Worm (Caenorhabditis elegans) whole organism, L1 larva: ENCODE results near the gene fbxa-167.

Experiments
- C04F5.9 ChIP-seq: sonication (generic microtip); optimal IDR thresholded peaks from 2 replicates; lab custom pipeline; 2016; ENCODE audit warnings: missing genetic modification characterization, missing compliant biosample characterization
- C16A3.4 ChIP-seq: fragments of 150-350 bp; optimal IDR thresholded peaks from 2 replicates; lab custom pipeline; 2014; ENCODE audit warnings: missing biosample characterization, missing genetic modification characterization
- alr-1 ChIP-seq: fragments of 200-800 bp; sonication (Bioruptor generic); optimal IDR thresholded peaks from 2 replicates; lab custom pipeline; 2018; ENCODE audit warnings: borderline replicate concordance, mild to moderate bottlenecking, missing genetic modification characterization, missing compliant biosample characterization
- aly-2 ChIP-seq: fragments of 150-350 bp; optimal IDR thresholded peaks from 2 replicates; lab custom pipeline; 2014; ENCODE audit warnings: missing biosample characterization, missing genetic modification characterization
- ama-1 ChIP-seq: fragments of 150-350 bp; optimal IDR thresholded peaks from 2 replicates; lab custom pipeline; 2014
- blmp-1 ChIP-seq: fragments of 150-350 bp; optimal IDR thresholded peaks from 2 replicates; lab custom pipeline; 2014; ENCODE audit warnings: missing biosample characterization, missing genetic modification characterization
- ceh-63 ChIP-seq: fragments of 200-800 bp; sonication (Bioruptor generic); optimal IDR thresholded peaks from 2 replicates; lab custom pipeline; 2018; ENCODE audit warnings: mild to moderate bottlenecking, missing genetic modification characterization, missing compliant biosample characterization
- ceh-8 ChIP-seq: fragments of 200-800 bp; sonication (Bioruptor generic); optimal IDR thresholded peaks from 2 replicates; lab custom pipeline; 2018; ENCODE audit warnings: mild to moderate bottlenecking, missing genetic modification characterization, moderate library complexity, missing compliant biosample characterization
- ceh-88 ChIP-seq: fragments of 200-800 bp; sonication (Bioruptor generic); IDR thresholded peaks from 2 replicates; pipeline ENCODE4 v1.3.6; 2022; ENCODE audit warnings: missing genetic modification characterization, missing compliant biosample characterization
- ceh-90 ChIP-seq: sonication (generic microtip); optimal IDR thresholded peaks from 2 replicates; lab custom pipeline; 2016; ENCODE audit warnings: missing genetic modification characterization, missing compliant biosample characterization
- ces-1 ChIP-seq: fragments of 150-350 bp; optimal IDR thresholded peaks from 2 replicates; lab custom pipeline; 2014; ENCODE audit warnings: missing biosample characterization, missing genetic modification reagents, missing genetic modification characterization
- dsc-1 ChIP-seq: sonication (generic microtip); optimal IDR thresholded peaks from 2 replicates; lab custom pipeline; 2016; ENCODE audit warnings: mild to moderate bottlenecking, missing genetic modification characterization, missing compliant biosample characterization
- efl-1 ChIP-seq, 4 experiments: fragments of 150-350 bp; optimal IDR thresholded peaks in 3 of 4; peaks in 1 of 4; 1 replicate in 1 of 4; 2 replicates in 3 of 4; lab custom pipeline; 2014; ENCODE audit warnings: missing biosample characterization in 2 of 4, missing genetic modification characterization in 2 of 4, missing genetic modification reagents in 2 of 4
- efl-3 ChIP-seq: fragments of 200-800 bp; sonication (Bioruptor generic); optimal IDR thresholded peaks from 2 replicates; lab custom pipeline; 2018; ENCODE audit warnings: mild to moderate bottlenecking, missing genetic modification characterization, missing compliant biosample characterization
- egl-13 ChIP-seq: sonication (generic microtip); optimal IDR thresholded peaks from 2 replicates; lab custom pipeline; 2016; ENCODE audit warnings: missing genotype, missing genetic modification reagents, missing genetic modification characterization, missing compliant biosample characterization
- elt-2 ChIP-seq: sonication (generic microtip); optimal IDR thresholded peaks from 2 replicates; lab custom pipeline; 2016; ENCODE audit warnings: missing genetic modification characterization, mild to moderate bottlenecking, inconsistent platforms, missing compliant biosample characterization, missing genetic modification reagents
- fkh-10 ChIP-seq: sonication (generic microtip); optimal IDR thresholded peaks from 2 replicates; lab custom pipeline; 2017; ENCODE audit warnings: missing biosample characterization, missing genetic modification reagents, missing genetic modification characterization
- fkh-4 ChIP-seq: sonication (generic microtip); optimal IDR thresholded peaks from 2 replicates; lab custom pipeline; 2016; ENCODE audit warnings: missing compliant biosample characterization, missing genetic modification characterization, borderline replicate concordance
- grh-1 ChIP-seq: fragments of 200-800 bp; sonication (Bioruptor generic); IDR thresholded peaks from 2 replicates; pipeline ENCODE4 v1.3.6; 2022; ENCODE audit warnings: missing genetic modification reagents, missing genetic modification characterization, missing compliant biosample characterization
- hlh-4 ChIP-seq: sonication (generic microtip); optimal IDR thresholded peaks from 2 replicates; lab custom pipeline; 2016; ENCODE audit warnings: mild to moderate bottlenecking, missing genetic modification characterization, missing compliant biosample characterization
- hpl-2 ChIP-seq: fragments of 150-350 bp; optimal IDR thresholded peaks from 2 replicates; lab custom pipeline; 2014; ENCODE audit warnings: missing biosample characterization, missing genetic modification reagents, missing genetic modification characterization
- irx-1 ChIP-seq: sonication (generic microtip); optimal IDR thresholded peaks from 2 replicates; lab custom pipeline; 2016; ENCODE audit warnings: missing genetic modification characterization, missing compliant biosample characterization
- lin-15B ChIP-seq: fragments of 150-350 bp; sonication (generic microtip); optimal IDR thresholded peaks from 3 replicates; lab custom pipeline; 2014; ENCODE audit warnings: missing biosample characterization, missing genetic modification characterization
- lin-35 ChIP-seq, 2 experiments: fragments of 150-350 bp; optimal IDR thresholded peaks; 2 replicates each; lab custom pipeline; 2014; ENCODE audit warnings: missing biosample characterization in 2 of 2, missing genetic modification characterization in 2 of 2, missing genetic modification reagents in 2 of 2
- lin-39 ChIP-seq: fragments of 150-350 bp; optimal IDR thresholded peaks from 2 replicates; lab custom pipeline; 2014; ENCODE audit warnings: missing biosample characterization, missing genetic modification reagents, missing genetic modification characterization
- lir-3 ChIP-seq: sonication (generic microtip); optimal IDR thresholded peaks from 2 replicates; lab custom pipeline; 2016; ENCODE audit warnings: mild to moderate bottlenecking, missing genetic modification characterization, moderate library complexity, missing compliant biosample characterization; ENCODE audit not compliant: poor library complexity
- lsy-2 ChIP-seq, 2 experiments: fragments of 150-350 bp; optimal IDR thresholded peaks; 2 replicates each; lab custom pipeline; 2014; ENCODE audit warnings: missing biosample characterization in 2 of 2, missing genetic modification characterization in 2 of 2
- mab-9 ChIP-seq: fragments of 200-800 bp; sonication (Bioruptor generic); IDR thresholded peaks from 2 replicates; pipeline ENCODE4 v1.3.6; 2022; ENCODE audit warnings: missing genetic modification reagents, missing genetic modification characterization, missing compliant biosample characterization
- mef-2 ChIP-seq: fragments of 150-350 bp; optimal IDR thresholded peaks from 2 replicates; lab custom pipeline; 2014; ENCODE audit warnings: missing biosample characterization, missing genetic modification characterization
- mep-1 ChIP-seq: fragments of 150-350 bp; optimal IDR thresholded peaks from 2 replicates; lab custom pipeline; 2014; ENCODE audit warnings: missing biosample characterization, missing genetic modification characterization
- nhr-12 ChIP-seq: sonication (generic microtip); optimal IDR thresholded peaks from 2 replicates; lab custom pipeline; 2017; ENCODE audit warnings: missing biosample characterization, missing genetic modification characterization
- nhr-19 ChIP-seq: fragments of 200-800 bp; sonication (Bioruptor generic); conservative IDR thresholded peaks from 2 replicates; pipeline ENCODE4 v1.3.6; 2022; ENCODE audit warnings: missing genetic modification characterization, missing compliant biosample characterization
- nhr-237 ChIP-seq: fragments of 150-350 bp; optimal IDR thresholded peaks from 2 replicates; lab custom pipeline; 2014; ENCODE audit warnings: missing biosample characterization, missing genetic modification characterization
- nhr-28 ChIP-seq: fragments of 150-350 bp; optimal IDR thresholded peaks from 2 replicates; lab custom pipeline; 2014; ENCODE audit warnings: missing biosample characterization, missing genetic modification characterization
- nhr-71 ChIP-seq: sonication (generic microtip); optimal IDR thresholded peaks from 2 replicates; lab custom pipeline; 2016; ENCODE audit warnings: mild to moderate bottlenecking, missing genetic modification characterization, moderate library complexity, missing compliant biosample characterization
- nhr-76 ChIP-seq: sonication (generic microtip); optimal IDR thresholded peaks from 2 replicates; lab custom pipeline; 2017; ENCODE audit warnings: missing biosample characterization, missing genetic modification characterization
- nhr-85 ChIP-seq: sonication (generic microtip); peaks from one replicate; lab custom pipeline; 2016; ENCODE audit warnings: missing genetic modification characterization, inconsistent platforms, missing compliant biosample characterization
- nhr-90 ChIP-seq: sonication (generic microtip); optimal IDR thresholded peaks from 2 replicates; lab custom pipeline; 2016; ENCODE audit warnings: mild to moderate bottlenecking, missing genetic modification characterization, missing compliant biosample characterization; ENCODE audit not compliant: poor library complexity
- pag-3 ChIP-seq: sonication (generic microtip); optimal IDR thresholded peaks from 2 replicates; lab custom pipeline; 2017; ENCODE audit warnings: missing genetic modification characterization, mild to moderate bottlenecking, missing compliant biosample characterization, antibody characterized with exemption, borderline replicate concordance; ENCODE audit not compliant: insufficient read depth
- pax-3 ChIP-seq: fragments of 200-800 bp; sonication (Bioruptor generic); optimal IDR thresholded peaks from 2 replicates; lab custom pipeline; 2018; ENCODE audit warnings: mild to moderate bottlenecking, missing genetic modification characterization, moderate library complexity, missing compliant biosample characterization
- rnt-1 ChIP-seq: sonication (generic microtip); optimal IDR thresholded peaks from 2 replicates; lab custom pipeline; 2016; ENCODE audit warnings: mild to moderate bottlenecking, missing genetic modification characterization, moderate library complexity, missing compliant biosample characterization
- skn-1 ChIP-seq: fragments of 150-350 bp; optimal IDR thresholded peaks from 2 replicates; lab custom pipeline; 2014; ENCODE audit warnings: missing biosample characterization, missing genetic modification characterization
- snu-23 ChIP-seq: sonication (generic microtip); optimal IDR thresholded peaks from 2 replicates; lab custom pipeline; 2016; ENCODE audit warnings: missing genetic modification characterization, missing compliant biosample characterization
- sox-4 ChIP-seq: sonication (generic microtip); optimal IDR thresholded peaks from 2 replicates; lab custom pipeline; 2016; ENCODE audit warnings: missing genetic modification characterization, missing compliant biosample characterization
- sptf-1 ChIP-seq: fragments of 150-350 bp; optimal IDR thresholded peaks from 2 replicates; lab custom pipeline; 2014; ENCODE audit warnings: missing biosample characterization, missing genetic modification characterization
- sup-37 ChIP-seq: fragments of 200-800 bp; sonication (Bioruptor generic); optimal IDR thresholded peaks from 2 replicates; lab custom pipeline; 2018; ENCODE audit warnings: mild to moderate bottlenecking, missing genetic modification characterization, missing compliant biosample characterization
- swsn-7 ChIP-seq: sonication (generic microtip); optimal IDR thresholded peaks from 2 replicates; lab custom pipeline; 2016; ENCODE audit warnings: missing genetic modification characterization, missing compliant biosample characterization
- tbx-2 ChIP-seq: sonication (generic microtip); optimal IDR thresholded peaks from 2 replicates; lab custom pipeline; 2016; ENCODE audit warnings: missing genetic modification characterization, missing compliant biosample characterization
- tlp-1 ChIP-seq: fragments of 150-350 bp; optimal IDR thresholded peaks from 2 replicates; lab custom pipeline; 2014; ENCODE audit warnings: missing biosample characterization, missing genetic modification characterization
- unc-62 ChIP-seq: fragments of 150-350 bp; optimal IDR thresholded peaks from 2 replicates; lab custom pipeline; 2014; ENCODE audit warnings: missing biosample characterization, missing genetic modification reagents, missing genetic modification characterization
- vab-15 ChIP-seq: sonication (generic microtip); optimal IDR thresholded peaks from 2 replicates; lab custom pipeline; 2017; ENCODE audit warnings: missing genotype, mild to moderate bottlenecking, missing genetic modification characterization, missing compliant biosample characterization

The fbxa-167 gene

ce11 chrII:13637941-13638489, 3.3 kb upstream of the fbxa-167 start, which contains the start of gene phdh-1:
TSS of gene phdh-1 (minus strand) at chrII:13638480.
- TF ChIP-seq hlh-4 (tag; lab: Kevin White, UChicago) (no peak), sox-4 (tag; lab: Kevin White, UChicago) (no peak), nhr-237 (tag; lab: Kevin White, UChicago) (no peak), snu-23 (no peak), pag-3 (tag; lab: Kevin White, UChicago) (no peak), nhr-71 (tag; lab: Kevin White, UChicago) (no peak), ceh-8 (GFP tag; lab: Kevin White, UChicago) (no peak), skn-1 (tag; lab: Kevin White, UChicago) (no peak), nhr-28 (no peak), sup-37 (no peak), nhr-19 (GFP tag; lab: Robert Waterston, UW) (0 out of 2 replicates have a peak, but pooled peaks have one; percentile 35), lin-35 (GFP tag; optimal IDR thresholded peaks at IDR 0.05; lab: Kevin White, UChicago) (peak in 1 of 2 experiments; percentile 44), lin-39 (tag; lab: Kevin White, UChicago) (no peak), efl-1 (optimal IDR thresholded peaks at IDR 0.05; lab: Kevin White, UChicago) (no peak), efl-1 (GFP tag; optimal IDR thresholded peaks at IDR 0.05 in 1 of 2; lab: Kevin White, UChicago) (peak in 1 of 2 experiments; percentile 69), fkh-4 (tag; lab: Kevin White, UChicago) (no peak), fkh-10 (GFP tag; lab: Kevin White, UChicago) (no peak), nhr-85 (tag; lab: Kevin White, UChicago) (peak; percentile 78), ama-1 (lab: Kevin White, UChicago) (no peak), nhr-76 (tag; lab: Kevin White, UChicago) (no peak), vab-15 (tag; lab: Kevin White, UChicago) (no peak), C04F5.9 (tag; lab: Kevin White, UChicago) (no peak), swsn-7 (tag; lab: Kevin White, UChicago) (no peak)
- TF ChIP-seq, all 84 proteins: peak for 4

- TF ChIP-seq efl-3 (no peak), tlp-1 (tag; lab: Kevin White, UChicago) (no peak), swsn-7 (tag; lab: Kevin White, UChicago) (no peak), elt-2 (tag; lab: Kevin White, UChicago) (peak; percentile 48), nhr-12 (tag; lab: Kevin White, UChicago) (no peak), dsc-1 (no peak), blmp-1 (tag; lab: Kevin White, UChicago) (peak; percentile 72), lsy-2 (tag; optimal IDR thresholded peaks at IDR 0.05; lab: Kevin White, UChicago) (no peak), grh-1 (no peak), aly-2 (tag; lab: Kevin White, UChicago) (no peak), efl-1 (optimal IDR thresholded peaks at IDR 0.05; lab: Kevin White, UChicago) (no peak), efl-1 (GFP tag; optimal IDR thresholded peaks at IDR 0.05 in 1 of 2; lab: Kevin White, UChicago) (no peak), egl-13 (tag; lab: Kevin White, UChicago) (no peak), sptf-1 (tag; lab: Kevin White, UChicago) (no peak), alr-1 (tag; lab: Kevin White, UChicago) (no peak), mep-1 (tag; lab: Kevin White, UChicago) (no peak), ceh-90 (tag; lab: Kevin White, UChicago) (no peak), irx-1 (tag; lab: Kevin White, UChicago) (no peak), ceh-63 (no peak), mef-2 (no peak), nhr-90 (peak; percentile 56), ceh-88 (GFP tag; lab: Robert Waterston, UW) (no peak), rnt-1 (tag; lab: Kevin White, UChicago) (no peak), nhr-85 (tag; lab: Kevin White, UChicago) (peak; percentile 81), lin-15B (tag; lab: Kevin White, UChicago) (no peak), hpl-2 (no peak), ces-1 (no peak), nhr-28 (no peak), lir-3 (no peak), pax-3 (tag; lab: Kevin White, UChicago) (no peak), C16A3.4 (tag; lab: Kevin White, UChicago) (peak; percentile 30), tbx-2 (no peak), unc-62 (GFP tag; lab: Kevin White, UChicago) (no peak), mab-9 (GFP tag; lab: Robert Waterston, UW) (no peak)
Measured at ce11 chrII:13638576-13638975, 2.7 kb upstream of the fbxa-167 start.
